Worm (Caenorhabditis elegans): ENCODE measurements around the gene srz-83.

DNA sequence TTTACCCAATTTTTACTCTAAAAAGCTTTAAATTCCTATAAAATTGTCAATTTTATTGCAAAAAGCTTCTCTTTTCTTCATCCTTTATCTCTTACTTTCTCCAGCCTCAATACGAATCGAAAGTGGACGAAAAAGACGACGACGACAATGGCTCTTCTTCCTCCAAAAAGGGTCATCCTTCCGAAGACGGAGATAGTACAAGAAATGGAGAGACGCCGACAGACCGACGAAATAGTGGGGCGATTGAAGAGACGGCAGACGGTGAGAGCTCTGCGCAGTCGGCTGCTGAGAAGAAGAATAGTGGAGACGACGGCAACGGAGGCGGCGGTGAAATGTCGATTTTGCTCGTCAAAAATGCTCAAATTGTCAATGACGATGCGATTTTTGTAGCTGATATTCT, 15.1 kb downstream of the srz-83 start:
- TF ChIP-seq nhr-11 (tag; optimal IDR thresholded peaks at IDR 0.05) (no peak), nhr-28 (tag; optimal IDR thresholded peaks at IDR 0.05) (no peak), unc-62 (GFP tag; optimal IDR thresholded peaks at IDR 0.05) (no peak), dpl-1 (GFP tag; optimal IDR thresholded peaks at IDR 0.05) (peak; percentile 3 to 33 (median 29)), zag-1 (tag; optimal IDR thresholded peaks at IDR 0.05) (no peak), tbx-2 (tag; optimal IDR thresholded peaks at IDR 0.05) (peak; percentile 63), ceh-82 (tag; optimal IDR thresholded peaks at IDR 0.05) (peak; percentile 37 to 66 (median 53)), mep-1 (tag; optimal IDR thresholded peaks at IDR 0.05) (no peak), Y116A8C.19 (tag; optimal IDR thresholded peaks at IDR 0.05; ENCODE audit: borderline replicate concordance) (no peak), ceh-90 (tag; optimal IDR thresholded peaks at IDR 0.05) (no peak)
